Fruit fly (Drosophila melanogaster): ENCODE measurements around the gene CG13760.
A peak's percentile ranks its signal among the peaks of the same experiment; 100 is the strongest.

Gene CG13760

DNA sequence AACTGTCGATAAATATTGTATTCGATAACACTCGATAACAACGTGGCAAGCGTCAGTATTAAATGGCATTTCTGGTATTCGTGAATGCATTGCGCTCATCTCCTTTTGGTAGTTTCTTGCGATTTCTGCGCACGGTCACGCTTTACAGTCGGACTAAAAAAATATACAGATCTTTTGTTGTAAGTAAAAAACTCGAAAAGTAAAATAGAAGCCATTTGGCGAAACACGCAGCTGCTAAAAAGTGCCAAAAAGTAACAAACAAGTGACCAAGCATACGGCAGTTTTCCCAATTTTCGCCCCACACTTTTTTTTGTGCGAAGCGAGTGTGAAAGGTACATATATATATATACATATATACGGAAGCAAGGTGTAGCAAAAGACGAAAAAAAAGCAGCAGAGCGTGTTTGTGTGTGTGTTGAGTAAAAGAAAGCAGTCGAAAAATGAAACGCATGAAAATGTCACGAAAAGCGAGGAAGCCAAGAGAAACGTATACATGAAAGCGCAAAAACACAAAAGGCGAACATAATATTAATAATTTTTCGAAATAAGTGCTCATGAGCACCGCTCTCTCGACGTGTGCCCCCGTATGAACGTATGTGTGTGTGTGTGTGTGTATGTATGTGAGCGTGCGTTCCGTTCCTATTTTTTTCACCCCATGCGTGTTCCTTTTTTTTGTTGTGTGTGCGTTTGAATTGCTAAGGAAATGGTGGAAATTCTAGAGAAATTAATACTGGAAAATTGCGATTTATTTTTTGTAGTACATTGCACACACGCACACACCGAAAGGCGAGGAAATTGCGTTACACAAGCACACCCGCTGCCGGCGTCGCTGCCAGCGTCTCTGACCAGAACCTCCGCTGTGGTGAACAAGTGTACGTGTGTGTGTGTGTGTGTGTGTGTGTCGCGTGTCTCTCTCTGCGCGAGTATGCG lies 48.6 kb upstream of the CG13760 start, which contains the start of gene sgg (continued):
- TF ChIP-seq Ets97D (GFP tag; optimal IDR thresholded peaks at IDR 0.05) = peak; percentile 2
- peak; percentile 44 for TF ChIP-seq CG14710 (tag; optimal IDR thresholded peaks at IDR 0.05)
- peak; percentile 53 for TF ChIP-seq CG4617 (GFP tag; optimal IDR thresholded peaks at IDR 0.05; ENCODE audit: borderline replicate concordance)
- no peak for TF ChIP-seq corto (GFP tag; optimal IDR thresholded peaks at IDR 0.05)
- TF ChIP-seq pfk (GFP tag; optimal IDR thresholded peaks at IDR 0.05) = peak; percentile 79
- peak; percentile 40 for TF ChIP-seq sens (GFP tag)
- TF ChIP-seq CG2116 (GFP tag; optimal IDR thresholded peaks at IDR 0.05) = peak; percentile 47
- peak; percentile 60 for TF ChIP-seq CG15514 (GFP tag; optimal IDR thresholded peaks at IDR 0.05)
- no peak for TF ChIP-seq gce (GFP tag; IDR thresholded peaks at IDR 0.05)
- TF ChIP-seq gfzf (GFP tag; optimal IDR thresholded peaks at IDR 0.05) = peak; percentile 89
- TF ChIP-seq trem (tag; optimal IDR thresholded peaks at IDR 0.05) = peak; percentile 21
- TF ChIP-seq Awh (GFP tag; IDR thresholded peaks at IDR 0.05) = no peak
- peak; percentile 26 for TF ChIP-seq CG17186 (GFP tag; optimal IDR thresholded peaks at IDR 0.05)
- peak; percentile 73 for TF ChIP-seq MESR4 (GFP tag; optimal IDR thresholded peaks at IDR 0.05)

DNA sequence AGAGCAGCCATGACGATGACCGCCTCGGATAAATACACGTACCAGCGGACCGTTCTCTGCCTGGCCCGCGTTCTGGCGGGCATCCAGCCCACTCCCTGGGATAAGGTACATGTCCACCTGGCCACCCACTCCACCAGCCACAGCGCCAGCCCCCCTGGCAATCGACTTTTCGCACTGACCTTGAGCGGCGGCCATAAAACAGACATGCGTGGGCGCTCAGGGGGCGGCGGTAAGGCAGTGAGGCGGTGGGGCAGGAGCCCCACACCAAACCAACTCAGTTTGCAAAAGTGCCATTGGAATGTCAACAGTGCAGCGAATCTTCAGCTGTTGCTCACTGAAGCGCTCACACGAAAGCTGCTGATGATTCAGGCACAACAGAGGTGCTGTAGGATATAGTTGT lies 39.5 kb upstream of the CG13760 start:
- TF ChIP-seq crol (GFP tag; IDR thresholded peaks at IDR 0.05) = peak; percentile 52
- 0 out of 3 replicates have a peak, but pooled peaks have one; percentile 18 for TF ChIP-seq hb (GFP tag; IDR thresholded peaks at IDR 0.05; ENCODE audit: partially characterized antibody)
- TF ChIP-seq CG17328 (GFP tag; IDR thresholded peaks at IDR 0.05) = no peak
- no peak for TF ChIP-seq Ets97D (GFP tag; optimal IDR thresholded peaks at IDR 0.05)
- peak; percentile 54 for TF ChIP-seq sr (GFP tag; IDR thresholded peaks at IDR 0.05)
- peak; percentile 82 for TF ChIP-seq ftz-f1 (GFP tag; optimal IDR thresholded peaks at IDR 0.05)
- TF ChIP-seq cg (GFP tag; optimal IDR thresholded peaks at IDR 0.05) = no peak

DNA sequence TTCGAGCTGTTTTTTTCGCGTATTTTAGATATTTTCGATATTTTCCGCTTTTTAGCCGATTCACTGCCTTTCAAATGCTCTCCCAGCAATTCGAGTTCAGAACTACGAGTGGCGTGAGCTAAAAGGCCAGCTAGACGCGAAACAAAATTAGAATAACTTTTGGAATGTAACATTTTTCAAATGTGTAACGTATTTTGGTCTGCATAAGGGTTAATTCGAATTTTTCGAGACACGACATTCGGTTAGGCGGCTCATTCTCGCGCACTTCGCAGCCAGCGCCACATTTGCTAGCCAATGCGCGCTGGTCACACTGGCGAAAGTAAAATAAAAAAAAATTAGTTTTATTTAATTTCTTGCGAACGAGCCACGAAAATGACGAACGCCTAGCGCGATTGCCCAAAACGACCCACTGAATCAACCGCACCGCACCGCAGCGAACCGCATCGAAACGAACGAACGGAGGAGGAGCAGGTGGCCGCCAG lies 39.1 kb upstream of the CG13760 start, which contains the start of the genes brv3 and Pi4KIIIalpha:
brv3 (minus strand) TSS at position 51 of the 482 bp plus-strand sequence.
Pi4KIIIalpha (plus strand) TSS at position 280 of the 482 bp plus-strand sequence.
- TF ChIP-seq zfh2 (GFP tag; optimal IDR thresholded peaks at IDR 0.05) (no peak), otp (GFP tag; IDR thresholded peaks at IDR 0.05) (no peak), CG13775 (GFP tag; optimal IDR thresholded peaks at IDR 0.05) (no peak), CG14441 (GFP tag; IDR thresholded peaks at IDR 0.05) (no peak), Gsc (GFP tag; IDR thresholded peaks at IDR 0.05) (no peak), sc (optimal IDR thresholded peaks at IDR 0.05) (no peak), sc (GFP tag; optimal IDR thresholded peaks at IDR 0.05) (no peak), CG3407 (GFP tag; optimal IDR thresholded peaks at IDR 0.05) (no peak), pan (optimal IDR thresholded peaks at IDR 0.05) (no peak), pan (GFP tag; optimal IDR thresholded peaks at IDR 0.05 in 1 of 2, IDR thresholded peaks at IDR 0.05 in 1 of 2) (no peak), trem (tag; optimal IDR thresholded peaks at IDR 0.05) (peak; percentile 22), dmrt99B (tag; optimal IDR thresholded peaks at IDR 0.05) (no peak), hb (GFP tag; IDR thresholded peaks at IDR 0.05; ENCODE audit: partially characterized antibody) (no peak), Deaf1 (tag; optimal IDR thresholded peaks at IDR 0.05) (no peak), nmo (GFP tag; optimal IDR thresholded peaks at IDR 0.05) (peak; percentile 33), Ada2b (GFP tag; IDR thresholded peaks at IDR 0.05) (no peak), gsb (GFP tag; IDR thresholded peaks at IDR 0.05) (no peak), gt (GFP tag; IDR thresholded peaks at IDR 0.05) (no peak), Meics (GFP tag; optimal IDR thresholded peaks at IDR 0.05) (no peak), CG13624 (GFP tag; optimal IDR thresholded peaks at IDR 0.05) (peak; percentile 4), Side (GFP tag; optimal IDR thresholded peaks at IDR 0.05) (no peak), Spps (tag; optimal IDR thresholded peaks at IDR 0.05) (no peak), Dbx (GFP tag; IDR thresholded peaks at IDR 0.05) (no peak), CG10209 (GFP tag; optimal IDR thresholded peaks at IDR 0.05) (no peak), CG33557 (GFP tag; optimal IDR thresholded peaks at IDR 0.05) (no peak), NC2β (GFP tag; optimal IDR thresholded peaks at IDR 0.05) (no peak), CG11696 (GFP tag; IDR thresholded peaks at IDR 0.05) (no peak), CG9876 (GFP tag; optimal IDR thresholded peaks at IDR 0.05) (no peak), zen2 (GFP tag; IDR thresholded peaks at IDR 0.05; ENCODE audit: partially characterized antibody) (no peak)

Measured in whole organism, embryonic.